Worm (Caenorhabditis elegans) whole organism, early embryonic: ENCODE measurements around the gene C55A6.4.

Source experiments
- B0310.2 ChIP-seq: sonication (generic microtip); optimal IDR thresholded peaks from 2 replicates; lab custom pipeline; 2016; ENCODE audit warnings: mild to moderate bottlenecking, missing genetic modification characterization, missing compliant biosample characterization
- F13C5.2 ChIP-seq: sonication (generic microtip); optimal IDR thresholded peaks from 2 replicates; lab custom pipeline; 2017; ENCODE audit warnings: mild to moderate bottlenecking, missing genetic modification characterization, inconsistent platforms, missing compliant biosample characterization
- aly-1 ChIP-seq: sonication (generic microtip); optimal IDR thresholded peaks from 2 replicates; lab custom pipeline; 2016; ENCODE audit warnings: missing genetic modification characterization, missing compliant biosample characterization
- ama-1 ChIP-seq: fragments of 150-350 bp; optimal IDR thresholded peaks from 2 replicates; lab custom pipeline; 2014
- ceh-13 ChIP-seq: fragments of 200-800 bp; sonication (Bioruptor generic); optimal IDR thresholded peaks from 2 replicates; lab custom pipeline; 2018; ENCODE audit warnings: mild to moderate bottlenecking, missing genetic modification characterization, missing compliant biosample characterization
- ceh-36 ChIP-seq: sonication (generic microtip); optimal IDR thresholded peaks from 2 replicates; lab custom pipeline; 2016; ENCODE audit warnings: missing genetic modification characterization, inconsistent platforms, missing compliant biosample characterization
- ets-7 ChIP-seq: sonication (generic microtip); optimal IDR thresholded peaks from 2 replicates; lab custom pipeline; 2016; ENCODE audit warnings: missing genotype, missing genetic modification characterization, missing compliant biosample characterization
- flt-1 ChIP-seq: fragments of 200-800 bp; sonication (Bioruptor generic); IDR thresholded peaks from 2 replicates; pipeline ENCODE4 v1.3.6; 2022; ENCODE audit warnings: missing genetic modification characterization, missing compliant biosample characterization
- hmbx-1 ChIP-seq: sonication (generic microtip); optimal IDR thresholded peaks from 2 replicates; lab custom pipeline; 2016; ENCODE audit warnings: mild to moderate bottlenecking, missing genetic modification characterization, missing compliant biosample characterization
- hmg-4 ChIP-seq: fragments of 200-800 bp; sonication (Bioruptor generic); optimal IDR thresholded peaks from 2 replicates; lab custom pipeline; 2018; ENCODE audit warnings: mild to moderate bottlenecking, missing genetic modification characterization, missing compliant biosample characterization
- hnd-1 ChIP-seq: sonication (generic microtip); optimal IDR thresholded peaks from 2 replicates; lab custom pipeline; 2016; ENCODE audit warnings: missing genetic modification characterization, missing compliant biosample characterization
- pes-1 ChIP-seq: fragments of 200-800 bp; sonication (Bioruptor generic); IDR thresholded peaks from 2 replicates; pipeline ENCODE4 v1.3.6; 2022; ENCODE audit warnings: missing genetic modification reagents, missing genetic modification characterization, missing compliant biosample characterization
- scrt-1 ChIP-seq: fragments of 200-800 bp; sonication (Bioruptor generic); IDR thresholded peaks from 2 replicates; pipeline ENCODE4 v1.3.6; 2022; ENCODE audit warnings: missing genetic modification characterization, missing compliant biosample characterization
- sea-1 ChIP-seq: fragments of 200-800 bp; sonication (Bioruptor generic); conservative IDR thresholded peaks from 2 replicates; pipeline ENCODE4 v1.3.6; 2022; ENCODE audit warnings: missing genetic modification characterization, missing compliant biosample characterization
- tbx-11 ChIP-seq: fragments of 200-800 bp; sonication (Bioruptor generic); IDR thresholded peaks from 2 replicates; pipeline ENCODE4 v1.3.6; 2022; ENCODE audit warnings: missing genetic modification characterization, missing compliant biosample characterization
- tbx-37 ChIP-seq: fragments of 200-800 bp; sonication (Bioruptor generic); conservative IDR thresholded peaks from 2 replicates; pipeline ENCODE4 v1.3.6; 2022; ENCODE audit warnings: missing genetic modification reagents, missing genetic modification characterization, missing compliant biosample characterization
- tra-4 ChIP-seq: sonication (generic microtip); optimal IDR thresholded peaks from 2 replicates; lab custom pipeline; 2017; ENCODE audit warnings: missing genetic modification characterization, missing compliant biosample characterization

C55A6.4 gene

ce11 chrV:11533365-11533949 is 15.8 kb upstream of the C55A6.4 start:
- TF ChIP-seq B0310.2 (tag; lab: Kevin White, UChicago) (no peak), aly-1 (tag; lab: Kevin White, UChicago) (no peak), tra-4 (tag; lab: Kevin White, UChicago) (no peak), hnd-1 (tag; lab: Kevin White, UChicago) (no peak), ceh-36 (no peak), hmg-4 (GFP tag; lab: Kevin White, UChicago) (no peak), tbx-37 (GFP tag; lab: Robert Waterston, UW) (no peak), F13C5.2 (tag; lab: Kevin White, UChicago) (no peak), ets-7 (tag; lab: Kevin White, UChicago) (no peak)

ce11 chrV:11532964-11533363 is 15.3 kb upstream of the C55A6.4 start:
- TF ChIP-seq B0310.2 (tag; lab: Kevin White, UChicago) (no peak), ceh-36 (no peak), aly-1 (tag; lab: Kevin White, UChicago) (no peak), tra-4 (tag; lab: Kevin White, UChicago) (no peak), F13C5.2 (tag; lab: Kevin White, UChicago) (no peak), pes-1 (GFP tag; lab: Robert Waterston, UW) (no peak), tbx-11 (GFP tag; lab: Robert Waterston, UW) (no peak), hnd-1 (tag; lab: Kevin White, UChicago) (no peak)

ce11 chrV:11532535-11532853 is 14.8 kb upstream of the C55A6.4 start:
- no peak for TF ChIP-seq tra-4 (tag; lab: Kevin White, UChicago)
- TF ChIP-seq F13C5.2 (tag; lab: Kevin White, UChicago): no peak
- no peak for TF ChIP-seq ama-1
- no peak for TF ChIP-seq scrt-1 (GFP tag; lab: Robert Waterston, UW)
- TF ChIP-seq tbx-37 (GFP tag; lab: Robert Waterston, UW): no peak
- TF ChIP-seq ceh-13 (GFP tag; lab: Kevin White, UChicago): no peak
- TF ChIP-seq aly-1 (tag; lab: Kevin White, UChicago): no peak
- no peak for TF ChIP-seq B0310.2 (tag; lab: Kevin White, UChicago)
- no peak for TF ChIP-seq sea-1 (GFP tag; lab: Robert Waterston, UW)
- TF ChIP-seq tbx-11 (GFP tag; lab: Robert Waterston, UW): no peak
- no peak for TF ChIP-seq flt-1
- TF ChIP-seq hnd-1 (tag; lab: Kevin White, UChicago): no peak
- TF ChIP-seq ceh-36: no peak
- no peak for TF ChIP-seq ets-7 (tag; lab: Kevin White, UChicago)
- no peak for TF ChIP-seq hmg-4 (GFP tag; lab: Kevin White, UChicago)
- no peak for TF ChIP-seq pes-1 (GFP tag; lab: Robert Waterston, UW)
- no peak for TF ChIP-seq hmbx-1

ce11 chrV:11531831-11532534 is 14.3 kb upstream of the C55A6.4 start:
- TF ChIP-seq aly-1 (tag; lab: Kevin White, UChicago): no peak
- TF ChIP-seq ama-1: no peak
- no peak for TF ChIP-seq tbx-37 (GFP tag; lab: Robert Waterston, UW)
- TF ChIP-seq hmbx-1: no peak
- no peak for TF ChIP-seq tbx-11 (GFP tag; lab: Robert Waterston, UW)
- TF ChIP-seq hmg-4 (GFP tag; lab: Kevin White, UChicago): peak; percentile 60
- TF ChIP-seq ets-7 (tag; lab: Kevin White, UChicago): no peak
- no peak for TF ChIP-seq hnd-1 (tag; lab: Kevin White, UChicago)

ce11 chrV:11531100-11531499 is 13.4 kb upstream of the C55A6.4 start:
- TF ChIP-seq tra-4 (tag; lab: Kevin White, UChicago): no peak
- TF ChIP-seq tbx-37 (GFP tag; lab: Robert Waterston, UW): no peak
- TF ChIP-seq aly-1 (tag; lab: Kevin White, UChicago): no peak

- TF ChIP-seq hmg-4 (GFP tag; lab: Kevin White, UChicago) (no peak), F13C5.2 (tag; lab: Kevin White, UChicago) (no peak), B0310.2 (tag; lab: Kevin White, UChicago) (no peak), aly-1 (tag; lab: Kevin White, UChicago) (no peak), ets-7 (tag; lab: Kevin White, UChicago) (no peak), ceh-13 (GFP tag; lab: Kevin White, UChicago) (no peak), tbx-37 (GFP tag; lab: Robert Waterston, UW) (no peak), sea-1 (GFP tag; lab: Robert Waterston, UW) (no peak), tra-4 (tag; lab: Kevin White, UChicago) (no peak), hmbx-1 (no peak), flt-1 (no peak), pes-1 (GFP tag; lab: Robert Waterston, UW) (no peak), scrt-1 (GFP tag; lab: Robert Waterston, UW) (no peak), ama-1 (no peak), ceh-36 (no peak)
Observed at ce11 chrV:11529541-11529940, 11.9 kb upstream of the C55A6.4 start.

- TF ChIP-seq ets-7 (tag; lab: Kevin White, UChicago) (no peak), scrt-1 (GFP tag; lab: Robert Waterston, UW) (0 out of 2 replicates have a peak, but pooled peaks have one; percentile 26)
Observed at ce11 chrV:11528633-11529327, 11.1 kb upstream of the C55A6.4 start.
